Worm (Caenorhabditis elegans) whole organism, mixed stage, embryonic: ENCODE results near the gene gta-1.

Experiments used
- M03D4.4 ChIP-seq: sonication (generic microtip); optimal IDR thresholded peaks from 2 replicates; lab custom pipeline; 2017; ENCODE audit warnings: mild to moderate bottlenecking, missing genetic modification characterization, missing compliant biosample characterization
- bed-3 ChIP-seq: fragments of 200-800 bp; sonication (Bioruptor generic); optimal IDR thresholded peaks from 3 replicates; lab custom pipeline; 2018; ENCODE audit warnings: mild to moderate bottlenecking, missing genetic modification characterization, moderate library complexity, missing compliant biosample characterization
- blmp-1 ChIP-seq: fragments of 150-350 bp; optimal IDR thresholded peaks from 2 replicates; lab custom pipeline; 2014; ENCODE audit warnings: missing biosample characterization, missing genetic modification characterization
- ceh-83 ChIP-seq: fragments of 200-800 bp; sonication (Bioruptor generic); optimal IDR thresholded peaks from 2 replicates; lab custom pipeline; 2018; ENCODE audit warnings: mild to moderate bottlenecking, missing genetic modification characterization, missing compliant biosample characterization
- cnd-1 ChIP-seq: fragments of 200-800 bp; sonication (Bioruptor generic); optimal IDR thresholded peaks from 2 replicates; lab custom pipeline; 2018; ENCODE audit warnings: mild to moderate bottlenecking, missing genetic modification characterization, missing compliant biosample characterization
- elt-1 ChIP-seq: sonication (generic microtip); optimal IDR thresholded peaks from 2 replicates; lab custom pipeline; 2017; ENCODE audit warnings: missing genetic modification characterization, mild to moderate bottlenecking, missing compliant biosample characterization, antibody characterized with exemption, moderate library complexity, borderline replicate concordance; ENCODE audit not compliant: insufficient read depth
- ham-2 ChIP-seq: fragments of 200-800 bp; sonication (Bioruptor generic); optimal IDR thresholded peaks from 2 replicates; lab custom pipeline; 2018; ENCODE audit warnings: mild to moderate bottlenecking, missing genetic modification characterization, missing compliant biosample characterization
- hlh-1 ChIP-seq: fragments of 150-350 bp; optimal IDR thresholded peaks from 2 replicates; lab custom pipeline; 2014; ENCODE audit warnings: missing biosample characterization, missing genetic modification reagents, missing genetic modification characterization
- lin-13 ChIP-seq: fragments of 150-350 bp; optimal IDR thresholded peaks from 2 replicates; lab custom pipeline; 2014; ENCODE audit warnings: missing biosample characterization, missing genetic modification characterization
- lin-32 ChIP-seq: fragments of 200-800 bp; sonication (Bioruptor generic); optimal IDR thresholded peaks from 2 replicates; lab custom pipeline; 2018; ENCODE audit warnings: mild to moderate bottlenecking, missing genetic modification characterization, missing compliant biosample characterization
- lsy-2 ChIP-seq: fragments of 150-350 bp; optimal IDR thresholded peaks from 2 replicates; lab custom pipeline; 2014; ENCODE audit warnings: missing biosample characterization, missing genetic modification characterization
- mep-1 ChIP-seq: fragments of 150-350 bp; optimal IDR thresholded peaks from 2 replicates; lab custom pipeline; 2017; ENCODE audit warnings: missing biosample characterization, missing genetic modification reagents, missing genetic modification characterization, inconsistent platforms
- nhr-2 ChIP-seq: fragments of 150-350 bp; optimal IDR thresholded peaks from 2 replicates; lab custom pipeline; 2014; ENCODE audit warnings: missing biosample characterization, missing genetic modification characterization
- nhr-237 ChIP-seq: fragments of 150-350 bp; optimal IDR thresholded peaks from 2 replicates; lab custom pipeline; 2014; ENCODE audit warnings: missing biosample characterization, missing genetic modification characterization
- nhr-28 ChIP-seq: fragments of 150-350 bp; optimal IDR thresholded peaks from 2 replicates; lab custom pipeline; 2014; ENCODE audit warnings: missing biosample characterization, missing genetic modification characterization
- nhr-76 ChIP-seq: sonication (generic microtip); optimal IDR thresholded peaks from 2 replicates; lab custom pipeline; 2017; ENCODE audit warnings: missing biosample characterization, missing genetic modification characterization
- snpc-4 ChIP-seq: fragments of 150-350 bp; optimal IDR thresholded peaks from 2 replicates; lab custom pipeline; 2014; ENCODE audit warnings: missing biosample characterization, missing genetic modification characterization
- sptf-1 ChIP-seq: sonication (generic microtip); optimal IDR thresholded peaks from 2 replicates; lab custom pipeline; 2017; ENCODE audit warnings: mild to moderate bottlenecking, missing genetic modification characterization, moderate library complexity, missing compliant biosample characterization
- tbx-8 ChIP-seq: fragments of 200-800 bp; sonication (Bioruptor generic); optimal IDR thresholded peaks from 2 replicates; lab custom pipeline; 2018; ENCODE audit warnings: mild to moderate bottlenecking, missing genetic modification characterization, moderate library complexity, missing compliant biosample characterization
- unc-120 ChIP-seq: sonication (generic microtip); optimal IDR thresholded peaks from 2 replicates; lab custom pipeline; 2017; ENCODE audit warnings: missing genetic modification characterization, missing compliant biosample characterization; ENCODE audit not compliant: poor library complexity, severe bottlenecking
- unc-62 ChIP-seq: fragments of 150-350 bp; optimal IDR thresholded peaks from 2 replicates; lab custom pipeline; 2014; ENCODE audit warnings: missing biosample characterization, missing genetic modification reagents, missing genetic modification characterization
- zip-8 ChIP-seq: fragments of 150-350 bp; optimal IDR thresholded peaks from 2 replicates; lab custom pipeline; 2014; ENCODE audit warnings: missing biosample characterization, missing genetic modification characterization
- ztf-11 ChIP-seq: fragments of 150-350 bp; optimal IDR thresholded peaks from 2 replicates; lab custom pipeline; 2014; ENCODE audit warnings: missing biosample characterization, missing genetic modification characterization

gta-1 gene

DNA sequence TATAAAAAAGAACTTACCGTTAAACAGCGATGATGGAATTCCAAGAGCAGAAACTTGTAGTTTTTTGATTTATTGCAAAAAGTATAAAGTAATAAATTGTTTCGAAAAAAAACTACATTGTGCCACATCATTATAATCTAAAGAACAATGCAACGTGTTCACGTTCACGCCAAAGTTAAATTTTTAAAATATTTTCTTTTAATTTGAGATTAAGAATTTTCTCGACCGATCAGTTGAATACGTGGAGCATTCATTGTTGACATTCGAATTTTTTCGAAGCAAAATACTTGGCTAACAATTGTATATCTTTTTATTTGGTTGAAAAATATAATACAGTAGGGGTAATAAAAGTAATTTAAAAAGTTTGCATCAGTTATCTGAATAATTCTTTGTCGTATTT, 50.5 kb downstream of the gta-1 start, which contains the start of gene F01G10.5:
Gene F01G10.5 (minus strand): TSS at position 101 of the 400 bp plus-strand sequence.
- TF ChIP-seq elt-1 (tag; lab: Kevin White, UChicago) (no peak), tbx-8 (no peak), ceh-83 (GFP tag; lab: Kevin White, UChicago) (no peak), cnd-1 (tag; lab: Kevin White, UChicago) (no peak), unc-120 (tag; lab: Kevin White, UChicago) (no peak), hlh-1 (tag; lab: Kevin White, UChicago) (no peak), lin-32 (GFP tag; lab: Kevin White, UChicago) (no peak), lsy-2 (tag; lab: Kevin White, UChicago) (no peak), M03D4.4 (tag; lab: Kevin White, UChicago) (no peak), snpc-4 (no peak), unc-62 (GFP tag; lab: Kevin White, UChicago) (no peak), sptf-1 (tag; lab: Kevin White, UChicago) (no peak), blmp-1 (tag; lab: Kevin White, UChicago) (no peak), ham-2 (GFP tag; lab: Kevin White, UChicago) (no peak), nhr-76 (tag; lab: Kevin White, UChicago) (no peak), zip-8 (tag; lab: Kevin White, UChicago) (no peak), ztf-11 (tag; lab: Kevin White, UChicago) (no peak), lin-13 (tag; lab: Kevin White, UChicago) (no peak)

DNA sequence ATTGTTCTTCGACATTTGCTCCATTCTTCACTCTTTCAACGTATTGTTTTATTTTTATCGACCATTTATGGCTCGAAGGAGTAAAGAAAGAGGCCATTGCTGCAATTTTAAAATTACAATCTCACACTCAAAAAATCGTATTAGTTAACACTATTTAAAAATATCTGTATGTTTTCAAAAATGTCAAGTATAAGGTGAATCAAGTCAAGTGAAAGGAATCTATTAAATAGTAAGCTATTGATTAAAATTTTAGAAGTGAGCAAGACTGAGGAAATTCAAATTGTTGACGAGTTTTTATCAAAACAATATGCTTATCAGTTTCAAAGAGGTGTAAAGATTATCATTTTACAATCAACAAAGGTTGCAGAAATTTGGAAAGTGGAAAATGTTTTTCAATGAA, 52.0 kb downstream of the gta-1 start, which contains the start of gene F01G10.4:
Gene F01G10.4 (minus strand): TSS at position 101 of the 400 bp plus-strand sequence.
- TF ChIP-seq nhr-2: no peak
- no peak for TF ChIP-seq lin-13 (tag; lab: Kevin White, UChicago)
- no peak for TF ChIP-seq blmp-1 (tag; lab: Kevin White, UChicago)
- TF ChIP-seq nhr-28 (tag; lab: Kevin White, UChicago): no peak
- no peak for TF ChIP-seq mep-1
- no peak for TF ChIP-seq elt-1 (tag; lab: Kevin White, UChicago)
- TF ChIP-seq nhr-237 (tag; lab: Kevin White, UChicago): no peak
- TF ChIP-seq hlh-1 (tag; lab: Kevin White, UChicago): no peak
- no peak for TF ChIP-seq bed-3 (GFP tag; lab: Kevin White, UChicago)
